Worm (Caenorhabditis elegans) whole organism, L1 larva: Measurements from ENCODE around the gene col-153.

Experiments used
- C34B4.2 ChIP-seq: sonication (generic microtip); optimal IDR thresholded peaks from 2 replicates; lab custom pipeline; 2017; ENCODE audit warnings: mild to moderate bottlenecking, missing genetic modification characterization, missing compliant biosample characterization
- F16B12.6 ChIP-seq: fragments of 150-350 bp; optimal IDR thresholded peaks from 2 replicates; lab custom pipeline; 2014; ENCODE audit warnings: missing biosample characterization, missing genetic modification characterization
- Y116A8C.19 ChIP-seq: sonication (generic microtip); optimal IDR thresholded peaks from 2 replicates; lab custom pipeline; 2016; ENCODE audit warnings: missing compliant biosample characterization, missing genetic modification characterization, borderline replicate concordance
- aha-1 ChIP-seq: fragments of 150-350 bp; optimal IDR thresholded peaks from 2 replicates; lab custom pipeline; 2014; ENCODE audit warnings: missing biosample characterization, missing genetic modification characterization
- alr-1 ChIP-seq: fragments of 200-800 bp; sonication (Bioruptor generic); optimal IDR thresholded peaks from 2 replicates; lab custom pipeline; 2018; ENCODE audit warnings: borderline replicate concordance, mild to moderate bottlenecking, missing genetic modification characterization, missing compliant biosample characterization
- aly-2 ChIP-seq: fragments of 150-350 bp; optimal IDR thresholded peaks from 2 replicates; lab custom pipeline; 2014; ENCODE audit warnings: missing biosample characterization, missing genetic modification characterization
- ama-1 ChIP-seq: fragments of 150-350 bp; optimal IDR thresholded peaks from 2 replicates; lab custom pipeline; 2014
- blmp-1 ChIP-seq: fragments of 150-350 bp; optimal IDR thresholded peaks from 2 replicates; lab custom pipeline; 2014; ENCODE audit warnings: missing biosample characterization, missing genetic modification characterization
- ceh-63 ChIP-seq: fragments of 200-800 bp; sonication (Bioruptor generic); optimal IDR thresholded peaks from 2 replicates; lab custom pipeline; 2018; ENCODE audit warnings: mild to moderate bottlenecking, missing genetic modification characterization, missing compliant biosample characterization
- ceh-8 ChIP-seq: fragments of 200-800 bp; sonication (Bioruptor generic); optimal IDR thresholded peaks from 2 replicates; lab custom pipeline; 2018; ENCODE audit warnings: mild to moderate bottlenecking, missing genetic modification characterization, moderate library complexity, missing compliant biosample characterization
- ceh-82 ChIP-seq, 3 experiments: fragments of 150-350 bp in 1 of 3; sonication (generic microtip) in 2 of 3; optimal IDR thresholded peaks; 2 replicates each; lab custom pipeline; 2014 to 2017; ENCODE audit warnings: missing biosample characterization in 3 of 3, missing genetic modification characterization in 3 of 3
- ceh-88 ChIP-seq: fragments of 200-800 bp; sonication (Bioruptor generic); IDR thresholded peaks from 2 replicates; pipeline ENCODE4 v1.3.6; 2022; ENCODE audit warnings: missing genetic modification characterization, missing compliant biosample characterization
- ces-1 ChIP-seq: fragments of 150-350 bp; optimal IDR thresholded peaks from 2 replicates; lab custom pipeline; 2014; ENCODE audit warnings: missing biosample characterization, missing genetic modification reagents, missing genetic modification characterization
- dsc-1 ChIP-seq: sonication (generic microtip); optimal IDR thresholded peaks from 2 replicates; lab custom pipeline; 2016; ENCODE audit warnings: mild to moderate bottlenecking, missing genetic modification characterization, missing compliant biosample characterization
- efl-3 ChIP-seq: fragments of 200-800 bp; sonication (Bioruptor generic); optimal IDR thresholded peaks from 2 replicates; lab custom pipeline; 2018; ENCODE audit warnings: mild to moderate bottlenecking, missing genetic modification characterization, missing compliant biosample characterization
- egl-13 ChIP-seq: sonication (generic microtip); optimal IDR thresholded peaks from 2 replicates; lab custom pipeline; 2016; ENCODE audit warnings: missing genotype, missing genetic modification reagents, missing genetic modification characterization, missing compliant biosample characterization
- egl-27 ChIP-seq, 2 experiments: fragments of 150-350 bp in 1 of 2; sonication (generic microtip); optimal IDR thresholded peaks; 3 replicates each; lab custom pipeline; 2017 to 2018; ENCODE audit warnings: missing biosample characterization in 2 of 2, missing genetic modification characterization in 2 of 2, missing genetic modification reagents in 2 of 2
- elt-2 ChIP-seq: sonication (generic microtip); optimal IDR thresholded peaks from 2 replicates; lab custom pipeline; 2016; ENCODE audit warnings: missing genetic modification characterization, mild to moderate bottlenecking, inconsistent platforms, missing compliant biosample characterization, missing genetic modification reagents
- elt-3 ChIP-seq, 6 experiments: fragments of 150-350 bp in 1 of 6; sonication (generic microtip); optimal IDR thresholded peaks; 2 replicates each; lab custom pipeline; 2017 to 2018; ENCODE audit warnings: missing biosample characterization in 6 of 6, missing genetic modification characterization in 6 of 6, inconsistent platforms in 1 of 6
- fkh-10 ChIP-seq: sonication (generic microtip); optimal IDR thresholded peaks from 2 replicates; lab custom pipeline; 2017; ENCODE audit warnings: missing biosample characterization, missing genetic modification reagents, missing genetic modification characterization
- fkh-4 ChIP-seq: sonication (generic microtip); optimal IDR thresholded peaks from 2 replicates; lab custom pipeline; 2016; ENCODE audit warnings: missing compliant biosample characterization, missing genetic modification characterization, borderline replicate concordance
- fkh-8 ChIP-seq: sonication (generic microtip); optimal IDR thresholded peaks from 2 replicates; lab custom pipeline; 2016; ENCODE audit warnings: mild to moderate bottlenecking, missing genetic modification characterization, missing compliant biosample characterization
- hlh-17 ChIP-seq: fragments of 200-800 bp; sonication (Bioruptor generic); optimal IDR thresholded peaks from 2 replicates; lab custom pipeline; 2018; ENCODE audit warnings: missing genetic modification characterization, mild to moderate bottlenecking, missing compliant biosample characterization, moderate library complexity, borderline replicate concordance
- hlh-4 ChIP-seq: sonication (generic microtip); optimal IDR thresholded peaks from 2 replicates; lab custom pipeline; 2016; ENCODE audit warnings: mild to moderate bottlenecking, missing genetic modification characterization, missing compliant biosample characterization
- hpl-2 ChIP-seq: fragments of 150-350 bp; optimal IDR thresholded peaks from 2 replicates; lab custom pipeline; 2014; ENCODE audit warnings: missing biosample characterization, missing genetic modification reagents, missing genetic modification characterization
- irx-1 ChIP-seq: sonication (generic microtip); optimal IDR thresholded peaks from 2 replicates; lab custom pipeline; 2016; ENCODE audit warnings: missing genetic modification characterization, missing compliant biosample characterization
- isw-1 ChIP-seq: fragments of 200-800 bp; sonication (Bioruptor generic); IDR thresholded peaks from 2 replicates; pipeline ENCODE4 v1.3.6; 2022; ENCODE audit warnings: missing genetic modification characterization, missing compliant biosample characterization
- jun-1 ChIP-seq: fragments of 150-350 bp; optimal IDR thresholded peaks from 2 replicates; lab custom pipeline; 2014; ENCODE audit warnings: missing biosample characterization, missing genetic modification reagents, missing genetic modification characterization
- lin-14 ChIP-seq: fragments of 200-800 bp; sonication (Bioruptor generic); optimal IDR thresholded peaks from 2 replicates; lab custom pipeline; 2018; ENCODE audit warnings: mild to moderate bottlenecking, missing genetic modification characterization, moderate library complexity, missing compliant biosample characterization
- lin-35 ChIP-seq, 2 experiments: fragments of 150-350 bp; optimal IDR thresholded peaks; 2 replicates each; lab custom pipeline; 2014; ENCODE audit warnings: missing biosample characterization in 2 of 2, missing genetic modification characterization in 2 of 2, missing genetic modification reagents in 2 of 2
- lir-3 ChIP-seq: sonication (generic microtip); optimal IDR thresholded peaks from 2 replicates; lab custom pipeline; 2016; ENCODE audit warnings: mild to moderate bottlenecking, missing genetic modification characterization, moderate library complexity, missing compliant biosample characterization; ENCODE audit not compliant: poor library complexity
- mab-9 ChIP-seq: fragments of 200-800 bp; sonication (Bioruptor generic); IDR thresholded peaks from 2 replicates; pipeline ENCODE4 v1.3.6; 2022; ENCODE audit warnings: missing genetic modification reagents, missing genetic modification characterization, missing compliant biosample characterization
- mdl-1 ChIP-seq, 2 experiments: fragments of 150-350 bp; optimal IDR thresholded peaks; 2 replicates each; lab custom pipeline; 2014 to 2017; ENCODE audit warnings: missing biosample characterization in 2 of 2, missing genetic modification characterization in 2 of 2, inconsistent platforms in 1 of 2
- mep-1 ChIP-seq: fragments of 150-350 bp; optimal IDR thresholded peaks from 2 replicates; lab custom pipeline; 2014; ENCODE audit warnings: missing biosample characterization, missing genetic modification characterization
- nhr-11 ChIP-seq: fragments of 150-350 bp; optimal IDR thresholded peaks from 2 replicates; lab custom pipeline; 2014; ENCODE audit warnings: missing biosample characterization, missing genetic modification characterization
- nhr-12 ChIP-seq: sonication (generic microtip); optimal IDR thresholded peaks from 2 replicates; lab custom pipeline; 2017; ENCODE audit warnings: missing biosample characterization, missing genetic modification characterization
- nhr-19 ChIP-seq: fragments of 200-800 bp; sonication (Bioruptor generic); conservative IDR thresholded peaks from 2 replicates; pipeline ENCODE4 v1.3.6; 2022; ENCODE audit warnings: missing genetic modification characterization, missing compliant biosample characterization
- nhr-20 ChIP-seq: sonication (generic microtip); optimal IDR thresholded peaks from 2 replicates; lab custom pipeline; 2016; ENCODE audit warnings: mild to moderate bottlenecking, missing genetic modification characterization, missing compliant biosample characterization
- nhr-71 ChIP-seq: sonication (generic microtip); optimal IDR thresholded peaks from 2 replicates; lab custom pipeline; 2016; ENCODE audit warnings: mild to moderate bottlenecking, missing genetic modification characterization, moderate library complexity, missing compliant biosample characterization
- nhr-77 ChIP-seq: fragments of 150-350 bp; optimal IDR thresholded peaks from 2 replicates; lab custom pipeline; 2014; ENCODE audit warnings: missing biosample characterization, missing genetic modification characterization
- pqm-1 ChIP-seq: sonication (generic microtip); optimal IDR thresholded peaks from 3 replicates; lab custom pipeline; 2017; ENCODE audit warnings: missing biosample characterization, missing genetic modification characterization
- snpc-4 ChIP-seq: fragments of 150-350 bp; optimal IDR thresholded peaks from 2 replicates; lab custom pipeline; 2014; ENCODE audit warnings: missing biosample characterization, missing genetic modification characterization
- snu-23 ChIP-seq: sonication (generic microtip); optimal IDR thresholded peaks from 2 replicates; lab custom pipeline; 2016; ENCODE audit warnings: missing genetic modification characterization, missing compliant biosample characterization
- sup-37 ChIP-seq: fragments of 200-800 bp; sonication (Bioruptor generic); optimal IDR thresholded peaks from 2 replicates; lab custom pipeline; 2018; ENCODE audit warnings: mild to moderate bottlenecking, missing genetic modification characterization, missing compliant biosample characterization
- swsn-7 ChIP-seq: sonication (generic microtip); optimal IDR thresholded peaks from 2 replicates; lab custom pipeline; 2016; ENCODE audit warnings: missing genetic modification characterization, missing compliant biosample characterization
- tbx-2 ChIP-seq: sonication (generic microtip); optimal IDR thresholded peaks from 2 replicates; lab custom pipeline; 2016; ENCODE audit warnings: missing genetic modification characterization, missing compliant biosample characterization
- unc-130 ChIP-seq: fragments of 150-350 bp; optimal IDR thresholded peaks from 2 replicates; lab custom pipeline; 2017; ENCODE audit warnings: missing biosample characterization, missing genetic modification characterization, inconsistent platforms
- unc-62 ChIP-seq: fragments of 150-350 bp; optimal IDR thresholded peaks from 2 replicates; lab custom pipeline; 2014; ENCODE audit warnings: missing biosample characterization, missing genetic modification reagents, missing genetic modification characterization
- unc-86 ChIP-seq: sonication (generic microtip); optimal IDR thresholded peaks from 2 replicates; lab custom pipeline; 2016; ENCODE audit warnings: missing genetic modification characterization, missing compliant biosample characterization
- xbp-1 ChIP-seq: sonication (generic microtip); optimal IDR thresholded peaks from 2 replicates; lab custom pipeline; 2016; ENCODE audit warnings: missing genetic modification characterization, missing compliant biosample characterization
- zag-1 ChIP-seq: fragments of 150-350 bp; optimal IDR thresholded peaks from 2 replicates; lab custom pipeline; 2014; ENCODE audit warnings: missing biosample characterization, missing genetic modification characterization
- ztf-11 ChIP-seq, 2 experiments: sonication (generic microtip); optimal IDR thresholded peaks; 2 replicates each; lab custom pipeline; 2016 to 2017; ENCODE audit warnings: missing genetic modification characterization in 2 of 2, missing biosample characterization in 1 of 2, missing compliant biosample characterization in 1 of 2
- ztf-4 ChIP-seq: fragments of 150-350 bp; optimal IDR thresholded peaks from 2 replicates; lab custom pipeline; 2014; ENCODE audit warnings: missing biosample characterization, missing genetic modification characterization

Gene col-153

ce11 chrV:10965501-10965900 is 15.9 kb downstream of the col-153 start, which contains the start of the genes ctf-4 and eef-1G (continued):
- TF ChIP-seq ztf-11 (tag; optimal IDR thresholded peaks at IDR 0.05; lab: Kevin White, UChicago) = peak in 1 of 2 experiments; percentile 67
- TF ChIP-seq fkh-8 (tag; lab: Kevin White, UChicago) = peak; percentile 97
- TF ChIP-seq fkh-4 (tag; lab: Kevin White, UChicago) = peak; percentile 67
- TF ChIP-seq unc-130 (tag; lab: Kevin White, UChicago) = peak; percentile 99
- no peak for TF ChIP-seq efl-3 (GFP tag; lab: Kevin White, UChicago)
- TF ChIP-seq hlh-17 (GFP tag; lab: Kevin White, UChicago) = no peak
- peak; percentile 98 for TF ChIP-seq nhr-71
- peak; percentile 99 for TF ChIP-seq lin-14
- peak; percentile 99 for TF ChIP-seq nhr-20
- peak; percentile 96 for TF ChIP-seq xbp-1 (tag; lab: Kevin White, UChicago)
- TF ChIP-seq swsn-7 = peak; percentile 95
- TF ChIP-seq pqm-1 (tag; lab: Kevin White, UChicago) = no peak
- no peak for TF ChIP-seq nhr-12 (tag; lab: Kevin White, UChicago)
- peak; percentile 86 for TF ChIP-seq mab-9
- TF ChIP-seq lin-35 (GFP tag; optimal IDR thresholded peaks at IDR 0.05; lab: Kevin White, UChicago) = peak; percentile 97 to 99
- peak; percentile 90 for TF ChIP-seq irx-1 (tag; lab: Kevin White, UChicago)
- TF ChIP-seq unc-62 (GFP tag; lab: Kevin White, UChicago) = no peak
- TF ChIP-seq alr-1 (tag; lab: Kevin White, UChicago) = no peak
- TF ChIP-seq mdl-1 (tag; optimal IDR thresholded peaks at IDR 0.05; lab: Kevin White, UChicago) = peak in 1 of 2 experiments; percentile 93
- TF ChIP-seq ceh-63 (GFP tag; lab: Kevin White, UChicago) = no peak
- peak; percentile 93 for TF ChIP-seq ztf-4 (tag; lab: Kevin White, UChicago)
- TF ChIP-seq tbx-2 (tag; lab: Kevin White, UChicago) = peak; percentile 97
- TF ChIP-seq nhr-77 (tag; lab: Kevin White, UChicago) = peak; percentile 96
- no peak for TF ChIP-seq ces-1 (GFP tag; lab: Kevin White, UChicago)
- TF ChIP-seq egl-27 (tag; optimal IDR thresholded peaks at IDR 0.05; lab: Kevin White, UChicago) = peak in 1 of 2 experiments; percentile 34
- peak; percentile 47 for TF ChIP-seq aha-1 (tag; lab: Kevin White, UChicago)
- peak; percentile 80 for TF ChIP-seq fkh-10 (GFP tag; lab: Kevin White, UChicago)
- peak; percentile 81 for TF ChIP-seq lir-3 (tag; lab: Kevin White, UChicago)
- TF ChIP-seq nhr-19 (GFP tag; lab: Robert Waterston, UW) = peak; percentile 99
- TF ChIP-seq elt-2 (tag; lab: Kevin White, UChicago) = peak; percentile 92
- peak; percentile 98 for TF ChIP-seq mep-1 (tag; lab: Kevin White, UChicago)
- TF ChIP-seq aly-2 = peak; percentile 70
- TF ChIP-seq ceh-8 (GFP tag; lab: Kevin White, UChicago) = peak; percentile 72
- peak; percentile 89 for TF ChIP-seq hpl-2 (GFP tag; lab: Kevin White, UChicago)
- peak; percentile 92 for TF ChIP-seq blmp-1 (tag; lab: Kevin White, UChicago)
- peak; percentile 88 to 98 (median 94) for TF ChIP-seq ceh-82 (tag; optimal IDR thresholded peaks at IDR 0.05; lab: Kevin White, UChicago)
- TF ChIP-seq snpc-4 = no peak
- no peak for TF ChIP-seq C34B4.2 (tag; lab: Kevin White, UChicago)
- peak; percentile 46 for TF ChIP-seq zag-1 (tag; lab: Kevin White, UChicago)
- TF ChIP-seq hlh-4 (tag; lab: Kevin White, UChicago) = no peak
- TF ChIP-seq jun-1 (tag; lab: Kevin White, UChicago) = peak; percentile 91
- peak; percentile 94 for TF ChIP-seq isw-1
- peak; percentile 51 for TF ChIP-seq ama-1 (lab: Kevin White, UChicago)
- TF ChIP-seq egl-13 = peak; percentile 95
- TF ChIP-seq F16B12.6 (tag; lab: Kevin White, UChicago) = peak; percentile 68
- TF ChIP-seq dsc-1 = peak; percentile 95
- peak; percentile 85 for TF ChIP-seq ceh-88 (GFP tag; lab: Robert Waterston, UW)
- peak; percentile 69 for TF ChIP-seq nhr-11 (tag; lab: Kevin White, UChicago)
- TF ChIP-seq Y116A8C.19 (tag; lab: Kevin White, UChicago) = no peak
- peak; percentile 71 for TF ChIP-seq sup-37 (GFP tag; lab: Kevin White, UChicago)
- TF ChIP-seq snu-23 = peak; percentile 98
- peak; percentile 91 for TF ChIP-seq unc-86 (tag; lab: Kevin White, UChicago)
- TF ChIP-seq elt-3 (tag; optimal IDR thresholded peaks at IDR 0.05; lab: Kevin White, UChicago) = peak in 4 of 6 experiments; percentile 30 to 96 (median 94)
